Worm (Caenorhabditis elegans): ENCODE measurements around the gene C08E3.13.
"Not testable (repeated sequence)": the region's sequence is repeated elsewhere in the genome, so short reads cannot be mapped to it uniquely, and the experiment has no call there.

ce11 chrII:1633490-1633889, 1.4 kb upstream of the C08E3.13 start, which contains the start of gene C08E3.1:
- not testable (repeated sequence) for TF ChIP-seq scrt-1 (GFP tag; IDR thresholded peaks at IDR 0.05); ama-1 (optimal IDR thresholded peaks at IDR 0.05); B0310.2 (tag; optimal IDR thresholded peaks at IDR 0.05); pes-1 (GFP tag; IDR thresholded peaks at IDR 0.05); ceh-36 (tag; optimal IDR thresholded peaks at IDR 0.05); ceh-13 (GFP tag; optimal IDR thresholded peaks at IDR 0.05); F13C5.2 (tag; optimal IDR thresholded peaks at IDR 0.05)
